Worm (Caenorhabditis elegans): ENCODE results near the gene cest-5.2.

cest-5.2 gene

ce11 chrIV:6631704-6632272 lies 4.1 kb upstream of the cest-5.2 start, which contains the start of the genes cest-5.1 and C01B10.9 (continued):
- TF ChIP-seq snpc-1.3 (tag; optimal IDR thresholded peaks at IDR 0.05; ENCODE audit: insufficient read depth): peak; percentile 35
- TF ChIP-seq mel-28 (tag; optimal IDR thresholded peaks at IDR 0.05; ENCODE audit: borderline replicate concordance): no peak
- TF ChIP-seq sdz-38 (tag; optimal IDR thresholded peaks at IDR 0.05): no peak
- peak; percentile 60 for TF ChIP-seq ceh-27 (GFP tag; optimal IDR thresholded peaks at IDR 0.05)
- no peak for TF ChIP-seq attf-5 (GFP tag; optimal IDR thresholded peaks at IDR 0.05)
- TF ChIP-seq tbp1 (GFP tag; optimal IDR thresholded peaks at IDR 0.05): peak; percentile 47
- no peak for TF ChIP-seq F23B12.7 (tag; optimal IDR thresholded peaks at IDR 0.05; ENCODE audit: insufficient read depth)
- no peak for TF ChIP-seq F55B11.4 (tag; optimal IDR thresholded peaks at IDR 0.05; ENCODE audit: borderline replicate concordance, insufficient read depth)
- TF ChIP-seq bed-2 (GFP tag; IDR thresholded peaks at IDR 0.05): peak; percentile 64; the same call in 1 of the 2 replicates
- no peak for TF ChIP-seq egrh-3 (GFP tag; IDR thresholded peaks at IDR 0.05)
- peak in 2 of 3 experiments; percentile 18 to 86 for TF ChIP-seq lin-35 (GFP tag; optimal IDR thresholded peaks at IDR 0.05)
- peak; percentile 72 for TF ChIP-seq efl-1 (GFP tag; optimal IDR thresholded peaks at IDR 0.05)
- no peak for TF ChIP-seq ceh-79 (tag; optimal IDR thresholded peaks at IDR 0.05)
- TF ChIP-seq madf-10 (tag; optimal IDR thresholded peaks at IDR 0.05): peak; percentile 0
- no peak for TF ChIP-seq C06A6.2 (GFP tag; conservative IDR thresholded peaks at IDR 0.05)
- no peak for TF ChIP-seq T26A5.8 (tag; optimal IDR thresholded peaks at IDR 0.05)
- TF ChIP-seq D2030.7 (GFP tag; IDR thresholded peaks at IDR 0.05): peak; percentile 37; the same call in 1 of the 2 replicates
- peak; percentile 40 for TF ChIP-seq snpc-4 (GFP tag; optimal IDR thresholded peaks at IDR 0.05)
- peak; percentile 50 to 84 (median 73) for TF ChIP-seq snpc-4 (tag; optimal IDR thresholded peaks at IDR 0.05)
- TF ChIP-seq rcor-1 (GFP tag; IDR thresholded peaks at IDR 0.05): 0 out of 2 replicates have a peak, but pooled peaks have one; percentile 44
- TF ChIP-seq nhr-80 (tag; optimal IDR thresholded peaks at IDR 0.05): peak; percentile 15
- TF ChIP-seq ceh-58 (GFP tag; IDR thresholded peaks at IDR 0.05): no peak
- TF ChIP-seq ztf-28 (GFP tag; IDR thresholded peaks at IDR 0.05): no peak
- no peak for TF ChIP-seq ceh-100 (GFP tag; IDR thresholded peaks at IDR 0.05)
- TF ChIP-seq ekl-4 (GFP tag; IDR thresholded peaks at IDR 0.05): no peak
- TF ChIP-seq Y53F4B.3 (GFP tag; IDR thresholded peaks at IDR 0.05): no peak
- TF ChIP-seq Y56A3A.18 (GFP tag; IDR thresholded peaks at IDR 0.05): no peak
- no peak for TF ChIP-seq nfya-1 (tag; optimal IDR thresholded peaks at IDR 0.05; ENCODE audit: borderline replicate concordance, insufficient read depth)
- no peak for TF ChIP-seq fkh-3 (tag; optimal IDR thresholded peaks at IDR 0.05)
- peak; percentile 45; the same call in 1 of the 2 replicates for TF ChIP-seq lir-1 (GFP tag; conservative IDR thresholded peaks at IDR 0.05)
- no peak; the same call in 1 of the 2 replicates for TF ChIP-seq cebp-1 (GFP tag; IDR thresholded peaks at IDR 0.05)
- no peak for TF ChIP-seq cebp-1 (tag; optimal IDR thresholded peaks at IDR 0.05)
- TF ChIP-seq lsl-1 (GFP tag; optimal IDR thresholded peaks at IDR 0.05): no peak
- no peak for TF ChIP-seq Y95B8A.8 (GFP tag; IDR thresholded peaks at IDR 0.05)
- no peak for TF ChIP-seq hlh-12 (tag; optimal IDR thresholded peaks at IDR 0.05)
- no peak for TF ChIP-seq ceh-91 (GFP tag; IDR thresholded peaks at IDR 0.05)
- TF ChIP-seq lin-54 (GFP tag; optimal IDR thresholded peaks at IDR 0.05): peak; percentile 90
- TF ChIP-seq die-1 (tag; optimal IDR thresholded peaks at IDR 0.05): no peak
- 0 out of 2 replicates have a peak, but pooled peaks have one; percentile 47 for TF ChIP-seq F39B2.1 (GFP tag; IDR thresholded peaks at IDR 0.05)
- no peak for TF ChIP-seq pha-4 (tag; optimal IDR thresholded peaks at IDR 0.05)
- peak; percentile 87 for TF ChIP-seq unc-130 (GFP tag; optimal IDR thresholded peaks at IDR 0.05)
- no peak for TF ChIP-seq Y79H2A.3 (GFP tag; conservative IDR thresholded peaks at IDR 0.05)
- TF ChIP-seq xnd-1 (tag; optimal IDR thresholded peaks at IDR 0.05): no peak
- peak; percentile 83 for TF ChIP-seq ZK185.1 (tag; optimal IDR thresholded peaks at IDR 0.05; ENCODE audit: poor library complexity, severe bottlenecking)
- no peak for TF ChIP-seq nhr-90 (tag; optimal IDR thresholded peaks at IDR 0.05)
- no peak for TF ChIP-seq ztf-3 (GFP tag; optimal IDR thresholded peaks at IDR 0.05)
- no peak for TF ChIP-seq C17E4.6 (GFP tag; IDR thresholded peaks at IDR 0.05)
- no peak for TF ChIP-seq mes-4 (tag; optimal IDR thresholded peaks at IDR 0.05)

Measured in whole organism, young adult.